Worm (Caenorhabditis elegans) whole organism, L4/young adult: ENCODE data around the gene K05F1.13.

Source experiments
- W03F9.2 ChIP-seq: fragments of 150-350 bp; optimal IDR thresholded peaks from 2 replicates; lab custom pipeline; 2014; ENCODE audit warnings: missing biosample characterization, missing genetic modification characterization
- dao-5 ChIP-seq: sonication (generic microtip); optimal IDR thresholded peaks from 2 replicates; lab custom pipeline; 2016; ENCODE audit warnings: missing genotype, missing genetic modification characterization, moderate library complexity, missing compliant biosample characterization
- him-1 ChIP-seq: sonication (generic microtip); optimal IDR thresholded peaks from 2 replicates; lab custom pipeline; 2016; ENCODE audit warnings: missing genotype, missing genetic modification reagents, missing genetic modification characterization, missing compliant biosample characterization

ce11 chrII:5838453-5838852 is 49.5 kb downstream of the K05F1.13 start, which contains the start of gene ZK1248.15:
- TF ChIP-seq him-1 (tag; lab: Kevin White, UChicago): no peak
- no peak for TF ChIP-seq W03F9.2 (tag; lab: Kevin White, UChicago)
- TF ChIP-seq dao-5 (tag; lab: Kevin White, UChicago): no peak
